Worm (Caenorhabditis elegans) whole organism, early embryonic: ENCODE data around the gene F08F3.8.

Experiments used
- B0310.2 ChIP-seq: sonication (generic microtip); optimal IDR thresholded peaks from 2 replicates; lab custom pipeline; 2016; ENCODE audit warnings: mild to moderate bottlenecking, missing genetic modification characterization, missing compliant biosample characterization
- F13C5.2 ChIP-seq: sonication (generic microtip); optimal IDR thresholded peaks from 2 replicates; lab custom pipeline; 2017; ENCODE audit warnings: mild to moderate bottlenecking, missing genetic modification characterization, inconsistent platforms, missing compliant biosample characterization
- aly-1 ChIP-seq: sonication (generic microtip); optimal IDR thresholded peaks from 2 replicates; lab custom pipeline; 2016; ENCODE audit warnings: missing genetic modification characterization, missing compliant biosample characterization
- ama-1 ChIP-seq: fragments of 150-350 bp; optimal IDR thresholded peaks from 2 replicates; lab custom pipeline; 2014
- ceh-13 ChIP-seq: fragments of 200-800 bp; sonication (Bioruptor generic); optimal IDR thresholded peaks from 2 replicates; lab custom pipeline; 2018; ENCODE audit warnings: mild to moderate bottlenecking, missing genetic modification characterization, missing compliant biosample characterization
- ceh-36 ChIP-seq: sonication (generic microtip); optimal IDR thresholded peaks from 2 replicates; lab custom pipeline; 2016; ENCODE audit warnings: missing genetic modification characterization, inconsistent platforms, missing compliant biosample characterization
- ets-7 ChIP-seq: sonication (generic microtip); optimal IDR thresholded peaks from 2 replicates; lab custom pipeline; 2016; ENCODE audit warnings: missing genotype, missing genetic modification characterization, missing compliant biosample characterization
- hmbx-1 ChIP-seq: sonication (generic microtip); optimal IDR thresholded peaks from 2 replicates; lab custom pipeline; 2016; ENCODE audit warnings: mild to moderate bottlenecking, missing genetic modification characterization, missing compliant biosample characterization
- hnd-1 ChIP-seq: sonication (generic microtip); optimal IDR thresholded peaks from 2 replicates; lab custom pipeline; 2016; ENCODE audit warnings: missing genetic modification characterization, missing compliant biosample characterization
- pes-1 ChIP-seq: fragments of 200-800 bp; sonication (Bioruptor generic); IDR thresholded peaks from 2 replicates; pipeline ENCODE4 v1.3.6; 2022; ENCODE audit warnings: missing genetic modification reagents, missing genetic modification characterization, missing compliant biosample characterization
- scrt-1 ChIP-seq: fragments of 200-800 bp; sonication (Bioruptor generic); IDR thresholded peaks from 2 replicates; pipeline ENCODE4 v1.3.6; 2022; ENCODE audit warnings: missing genetic modification characterization, missing compliant biosample characterization
- sea-1 ChIP-seq: fragments of 200-800 bp; sonication (Bioruptor generic); conservative IDR thresholded peaks from 2 replicates; pipeline ENCODE4 v1.3.6; 2022; ENCODE audit warnings: missing genetic modification characterization, missing compliant biosample characterization
- tbx-11 ChIP-seq: fragments of 200-800 bp; sonication (Bioruptor generic); IDR thresholded peaks from 2 replicates; pipeline ENCODE4 v1.3.6; 2022; ENCODE audit warnings: missing genetic modification characterization, missing compliant biosample characterization
- tbx-37 ChIP-seq: fragments of 200-800 bp; sonication (Bioruptor generic); conservative IDR thresholded peaks from 2 replicates; pipeline ENCODE4 v1.3.6; 2022; ENCODE audit warnings: missing genetic modification reagents, missing genetic modification characterization, missing compliant biosample characterization
- tra-4 ChIP-seq: sonication (generic microtip); optimal IDR thresholded peaks from 2 replicates; lab custom pipeline; 2017; ENCODE audit warnings: missing genetic modification characterization, missing compliant biosample characterization

Gene F08F3.8

DNA sequence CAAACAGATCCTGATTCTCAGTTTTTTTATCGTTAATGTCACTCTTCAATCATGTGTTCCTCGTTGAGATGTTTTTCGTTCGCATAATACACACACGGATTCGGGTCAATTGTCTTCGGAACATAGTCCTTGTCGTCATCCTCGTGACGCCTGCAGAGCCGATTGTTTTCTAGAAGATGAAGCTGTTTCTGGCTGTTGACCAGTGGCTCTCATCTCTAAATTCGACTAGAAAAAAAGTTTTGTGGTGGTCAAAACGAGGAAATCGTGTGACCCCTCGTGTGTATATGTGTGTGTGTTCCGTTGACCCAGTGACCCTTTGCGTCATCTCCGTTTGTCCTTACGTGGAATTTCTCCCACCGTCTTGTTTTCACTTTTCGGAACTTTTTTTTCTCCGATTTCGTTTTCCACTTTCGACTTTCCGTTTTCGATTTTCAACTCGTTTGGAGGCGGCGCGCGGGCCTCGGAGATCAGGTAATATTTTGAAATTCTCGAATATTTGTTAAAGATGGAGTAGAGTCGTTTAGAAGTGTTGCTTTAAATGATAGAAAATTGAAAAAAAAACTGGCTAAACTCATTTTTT is 46.4 kb downstream of the F08F3.8 start, which contains the start of gene C35A11.2:
C35A11.2 (plus strand) TSS at position 386 of the 580 bp plus-strand sequence.
- no peak for TF ChIP-seq tbx-11 (GFP tag; lab: Robert Waterston, UW)
- TF ChIP-seq ceh-13 = no peak
- no peak for TF ChIP-seq pes-1 (GFP tag; lab: Robert Waterston, UW)
- no peak for TF ChIP-seq F13C5.2 (tag; lab: Kevin White, UChicago)
- TF ChIP-seq aly-1 = no peak
- TF ChIP-seq tra-4 (tag; lab: Kevin White, UChicago) = no peak
- TF ChIP-seq ets-7 = no peak
- TF ChIP-seq hmbx-1 (tag; lab: Kevin White, UChicago) = no peak
- TF ChIP-seq hnd-1 (tag; lab: Kevin White, UChicago) = no peak
- TF ChIP-seq scrt-1 = no peak
- TF ChIP-seq sea-1 (GFP tag; lab: Robert Waterston, UW) = no peak
- TF ChIP-seq B0310.2 (tag; lab: Kevin White, UChicago) = no peak
- no peak for TF ChIP-seq ama-1
- TF ChIP-seq ceh-36 (tag; lab: Kevin White, UChicago) = no peak
- no peak for TF ChIP-seq tbx-37
